Fruit fly (Drosophila melanogaster) whole organism, embryonic: ENCODE data around the gene CG11279.
A peak's percentile ranks its signal among the peaks of the same experiment; 100 is the strongest.

Source experiments
- B-H2 ChIP-seq: fragments of 200-800 bp; sonication (Bioruptor generic); optimal IDR thresholded peaks from 2 replicates; lab custom pipeline; 2018; ENCODE audit warnings: missing biosample characterization, mild to moderate bottlenecking, missing genetic modification characterization
- Blimp-1 ChIP-seq: fragments of 200-800 bp; sonication (Bioruptor generic); optimal IDR thresholded peaks from 3 replicates; lab custom pipeline; 2018; ENCODE audit warnings: missing biosample characterization, missing genetic modification characterization, mild to moderate bottlenecking, moderate library complexity, missing genetic modification reagents
- CG10366 ChIP-seq: fragments of 200-800 bp; sonication (Bioruptor generic); IDR thresholded peaks from 2 replicates; pipeline ENCODE4 v1.3.6; 2022; ENCODE audit warnings: missing biosample characterization, missing genetic modification characterization
- CG10565 ChIP-seq: fragments of 200-800 bp; sonication (Bioruptor generic); optimal IDR thresholded peaks from 3 replicates; lab custom pipeline; 2016; ENCODE audit warnings: missing biosample characterization, mild to moderate bottlenecking, missing genetic modification characterization
- CG10979 ChIP-seq: fragments of 200-800 bp; sonication (Bioruptor generic); optimal IDR thresholded peaks from 2 replicates; lab custom pipeline; 2018; ENCODE audit warnings: missing biosample characterization, mild to moderate bottlenecking, missing genetic modification characterization, moderate library complexity
- CG11085 ChIP-seq: fragments of 200-800 bp; sonication (Bioruptor generic); IDR thresholded peaks from 2 replicates; pipeline ENCODE4 v1.3.6; 2022; ENCODE audit warnings: missing biosample characterization, missing genetic modification characterization
- CG11247 ChIP-seq: fragments of 200-800 bp; sonication (Bioruptor generic); IDR thresholded peaks from 2 replicates; pipeline ENCODE4 v1.3.6; 2022; ENCODE audit warnings: missing biosample characterization, missing genetic modification characterization
- CG12236 ChIP-seq: fragments of 200-800 bp; sonication (Bioruptor generic); optimal IDR thresholded peaks from 2 replicates; lab custom pipeline; 2016; ENCODE audit warnings: missing biosample characterization, missing genetic modification characterization
- CG16779 ChIP-seq: fragments of 200-800 bp; sonication (Bioruptor generic); IDR thresholded peaks from 2 replicates; pipeline ENCODE4 v1.3.6; 2022; ENCODE audit warnings: missing biosample characterization, missing genetic modification characterization
- CG17186 ChIP-seq: fragments of 200-800 bp; sonication (Bioruptor generic); optimal IDR thresholded peaks from 3 replicates; lab custom pipeline; 2017; ENCODE audit warnings: missing biosample characterization, missing genetic modification reagents, missing genetic modification characterization
- CG17568 ChIP-seq: fragments of 200-800 bp; sonication (Bioruptor generic); optimal IDR thresholded peaks from 2 replicates; lab custom pipeline; 2018; ENCODE audit warnings: missing biosample characterization, mild to moderate bottlenecking, missing genetic modification characterization, moderate library complexity
- CG18476 ChIP-seq: fragments of 200-800 bp; sonication (Bioruptor generic); optimal IDR thresholded peaks from 2 replicates; lab custom pipeline; 2016; ENCODE audit warnings: missing biosample characterization, mild to moderate bottlenecking, missing genetic modification characterization
- CG2889 ChIP-seq: fragments of 200-800 bp; sonication (Bioruptor generic); IDR thresholded peaks from 3 replicates; pipeline ENCODE4 v1.3.6; 2022; ENCODE audit warnings: missing biosample characterization, missing genetic modification characterization
- CG3838 ChIP-seq: fragments of 200-800 bp; sonication (Bioruptor generic); optimal IDR thresholded peaks from 3 replicates; lab custom pipeline; 2016; ENCODE audit warnings: missing biosample characterization, missing genetic modification characterization
- CG3995 ChIP-seq: fragments of 200-800 bp; sonication (Bioruptor generic); optimal IDR thresholded peaks from 3 replicates; lab custom pipeline; 2016; ENCODE audit warnings: missing biosample characterization, missing genetic modification characterization
- CG43689 ChIP-seq: fragments of 200-800 bp; sonication (Bioruptor generic); IDR thresholded peaks from 2 replicates; pipeline ENCODE4 v1.3.6; 2022; ENCODE audit warnings: missing biosample characterization, missing genetic modification characterization
- CG6175 ChIP-seq: fragments of 200-800 bp; sonication (Bioruptor generic); IDR thresholded peaks from 3 replicates; pipeline ENCODE4 v1.3.6; 2022; ENCODE audit warnings: missing biosample characterization, missing genetic modification characterization
- CG9215 ChIP-seq: fragments of 200-800 bp; sonication (Bioruptor generic); IDR thresholded peaks from 2 replicates; pipeline ENCODE4 v1.3.6; 2022; ENCODE audit warnings: missing biosample characterization, missing genetic modification characterization
- CHES-1-like ChIP-seq: fragments of 200-800 bp; sonication (Bioruptor generic); optimal IDR thresholded peaks from 2 replicates; lab custom pipeline; 2016; ENCODE audit warnings: missing biosample characterization, missing genetic modification characterization
- CkIIα-i1 ChIP-seq: fragments of 200-800 bp; sonication (Bioruptor generic); IDR thresholded peaks from 2 replicates; pipeline ENCODE4 v1.3.6; 2022; ENCODE audit warnings: missing biosample characterization, missing genetic modification characterization
- H15 ChIP-seq: fragments of 200-800 bp; sonication (Bioruptor generic); IDR thresholded peaks from 3 replicates; pipeline ENCODE4 v1.3.6; 2022; ENCODE audit warnings: missing biosample characterization, missing genetic modification characterization
- HmgZ ChIP-seq: fragments of 200-800 bp; sonication (Bioruptor generic); optimal IDR thresholded peaks from 2 replicates; lab custom pipeline; 2018; ENCODE audit warnings: missing biosample characterization, mild to moderate bottlenecking, missing genetic modification characterization
- Myb ChIP-seq: fragments of 200-800 bp; sonication (Bioruptor generic); optimal IDR thresholded peaks from 2 replicates; lab custom pipeline; 2016; ENCODE audit warnings: missing biosample characterization, missing genetic modification characterization
- Nf-YB ChIP-seq: fragments of 200-800 bp; sonication (Bioruptor generic); optimal IDR thresholded peaks from 3 replicates; lab custom pipeline; 2019; ENCODE audit warnings: missing biosample characterization, mild to moderate bottlenecking, missing genetic modification characterization, moderate library complexity
- Ptx1 ChIP-seq: fragments of 200-800 bp; sonication (Bioruptor generic); IDR thresholded peaks from 2 replicates; pipeline ENCODE4 v1.3.6; 2022; ENCODE audit warnings: missing biosample characterization, missing genetic modification characterization
- Sry-δ ChIP-seq: fragments of 200-800 bp; sonication (Bioruptor generic); optimal IDR thresholded peaks from 2 replicates; lab custom pipeline; 2016; ENCODE audit warnings: missing biosample characterization, missing genetic modification characterization
- Stat92E ChIP-seq, 3 experiments: fragments of >200 bp in 2 of 3; fragments of 200-800 bp in 1 of 3; sonication (Bioruptor generic) in 1 of 3; optimal IDR thresholded peaks; 2 replicates each; lab custom pipeline; 2017 to 2019; ENCODE audit warnings: missing biosample characterization in 3 of 3, missing genetic modification characterization in 3 of 3, mild to moderate bottlenecking in 1 of 3, moderate library complexity in 1 of 3
- Taf1 ChIP-seq: fragments of 200-800 bp; sonication (Bioruptor generic); IDR thresholded peaks from 2 replicates; pipeline ENCODE4 v1.3.6; 2022; ENCODE audit warnings: missing biosample characterization, missing genetic modification characterization
- Xrp1 ChIP-seq: fragments of 200-800 bp; sonication (Bioruptor generic); IDR thresholded peaks from 2 replicates; pipeline ENCODE4 v1.3.6; 2022; ENCODE audit warnings: missing biosample characterization, missing genetic modification characterization
- bbx ChIP-seq: fragments of 200-800 bp; sonication (Bioruptor generic); IDR thresholded peaks from 2 replicates; pipeline ENCODE4 v1.3.6; 2022; ENCODE audit warnings: missing biosample characterization, missing genetic modification characterization; ENCODE audit not compliant: partially characterized antibody
- cato ChIP-seq: fragments of 200-800 bp; sonication (Bioruptor generic); optimal IDR thresholded peaks from 2 replicates; lab custom pipeline; 2016; ENCODE audit warnings: missing biosample characterization, missing genetic modification characterization, borderline replicate concordance
- caup ChIP-seq: fragments of 200-800 bp; sonication (Bioruptor generic); optimal IDR thresholded peaks from 3 replicates; lab custom pipeline; 2017; ENCODE audit warnings: missing biosample characterization, mild to moderate bottlenecking, missing genetic modification characterization, moderate library complexity; ENCODE audit not compliant: severe bottlenecking
- dati ChIP-seq: fragments of 200-800 bp; sonication (Bioruptor generic); IDR thresholded peaks from 2 replicates; pipeline ENCODE4 v1.3.6; 2022; ENCODE audit warnings: missing biosample characterization, missing genetic modification characterization
- dmrt11E ChIP-seq: fragments of 200-800 bp; sonication (Bioruptor generic); optimal IDR thresholded peaks from 3 replicates; lab custom pipeline; 2018; ENCODE audit warnings: missing biosample characterization, mild to moderate bottlenecking, missing genetic modification characterization, moderate library complexity
- grau ChIP-seq: fragments of 200-800 bp; optimal IDR thresholded peaks from 3 replicates; lab custom pipeline; 2019; ENCODE audit warnings: missing biosample characterization, mild to moderate bottlenecking, missing genetic modification characterization, moderate library complexity
- gsb-n ChIP-seq: fragments of 200-800 bp; sonication (Bioruptor generic); optimal IDR thresholded peaks from 3 replicates; lab custom pipeline; 2018; ENCODE audit warnings: missing biosample characterization, mild to moderate bottlenecking, missing genetic modification characterization
- hbn ChIP-seq: fragments of 200-800 bp; sonication (Bioruptor generic); IDR thresholded peaks from 2 replicates; pipeline ENCODE4 v1.3.6; 2022; ENCODE audit warnings: missing biosample characterization, missing genetic modification characterization; ENCODE audit not compliant: partially characterized antibody
- hkb ChIP-seq, 2 experiments: fragments of 200-800 bp in 1 of 2; fragments of >200 bp in 1 of 2; sonication (Bioruptor generic) in 1 of 2; IDR thresholded peaks in 1 of 2; optimal IDR thresholded peaks in 1 of 2; 2 replicates each; pipeline versions ENCODE4 v1.3.6 to Lab custom; 2017 to 2022; ENCODE audit warnings: missing biosample characterization in 1 of 2, missing genetic modification characterization in 1 of 2
- klu ChIP-seq: fragments of 200-800 bp; sonication (Bioruptor generic); IDR thresholded peaks from 2 replicates; pipeline ENCODE4 v1.3.6; 2022; ENCODE audit warnings: missing biosample characterization, missing genetic modification characterization
- mld ChIP-seq: fragments of 200-800 bp; sonication (Bioruptor generic); IDR thresholded peaks from 3 replicates; pipeline ENCODE4 v1.3.6; 2022; ENCODE audit warnings: missing biosample characterization, missing genetic modification characterization; ENCODE audit not compliant: partially characterized antibody
- nerfin-1 ChIP-seq: fragments of 200-800 bp; sonication (Bioruptor generic); optimal IDR thresholded peaks from 3 replicates; lab custom pipeline; 2019; ENCODE audit warnings: missing biosample characterization, mild to moderate bottlenecking, missing genetic modification characterization, moderate library complexity
- pros ChIP-seq: fragments of 200-800 bp; sonication (Bioruptor generic); optimal IDR thresholded peaks from 3 replicates; lab custom pipeline; 2019; ENCODE audit warnings: missing biosample characterization, mild to moderate bottlenecking, missing genetic modification characterization, moderate library complexity
- ranshi ChIP-seq: fragments of 200-800 bp; sonication (Bioruptor generic); IDR thresholded peaks from 2 replicates; pipeline ENCODE4 v1.3.6; 2022; ENCODE audit warnings: missing biosample characterization, missing genetic modification characterization
- repo ChIP-seq: fragments of 200-800 bp; sonication (Bioruptor generic); optimal IDR thresholded peaks from 2 replicates; lab custom pipeline; 2016; ENCODE audit warnings: missing biosample characterization, missing genetic modification characterization
- salm ChIP-seq: fragments of 200-800 bp; sonication (Bioruptor generic); optimal IDR thresholded peaks from 2 replicates; lab custom pipeline; 2018; ENCODE audit warnings: missing biosample characterization, mild to moderate bottlenecking, missing genetic modification characterization
- slou ChIP-seq: fragments of 200-800 bp; sonication (Bioruptor generic); optimal IDR thresholded peaks from 3 replicates; lab custom pipeline; 2016; ENCODE audit warnings: missing biosample characterization, missing genetic modification characterization
- ssp ChIP-seq: fragments of 200-800 bp; sonication (Bioruptor generic); IDR thresholded peaks from 2 replicates; pipeline ENCODE4 v1.3.6; 2022; ENCODE audit warnings: missing biosample characterization, missing genetic modification characterization
- ttk ChIP-seq: fragments of 200-800 bp; sonication (Bioruptor generic); IDR thresholded peaks from 2 replicates; pipeline ENCODE4 v2.1.2; 2022; ENCODE audit warnings: missing biosample characterization, missing genetic modification characterization

CG11279 gene

DNA sequence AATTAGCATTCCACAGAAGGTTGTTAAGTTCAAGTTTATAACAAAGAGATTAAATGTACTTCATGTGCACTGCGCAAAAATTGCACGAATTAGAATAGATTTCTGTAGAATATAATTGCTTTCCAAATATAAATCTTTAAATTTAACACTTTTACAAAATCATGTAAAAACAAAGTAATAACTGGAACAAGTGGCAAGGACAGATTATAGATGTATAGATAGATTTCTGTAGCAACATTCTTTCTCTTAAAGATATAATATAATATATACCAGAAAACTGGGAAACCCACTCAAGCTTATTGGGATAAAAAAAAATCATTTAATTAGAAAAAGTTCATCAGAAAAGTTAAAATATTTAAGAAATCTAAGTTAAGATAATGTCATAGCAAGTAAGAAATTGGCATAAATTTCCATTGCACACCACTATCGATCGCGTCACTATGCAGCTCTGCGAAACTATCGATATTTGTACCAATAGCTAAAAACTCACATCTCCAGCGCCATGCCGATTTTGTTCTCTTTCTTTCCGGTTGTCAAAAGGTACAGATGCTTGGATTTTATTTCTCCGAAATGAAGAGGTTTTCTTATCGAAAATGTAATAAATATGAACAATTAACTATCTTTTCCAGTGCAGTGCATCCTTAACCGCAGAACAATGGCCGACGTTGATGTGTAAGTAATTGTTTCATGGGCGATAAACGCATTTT lies 23.8 kb upstream of the CG11279 start, which contains the start of gene RpS12 (continued):
- peak; percentile 69 for TF ChIP-seq CG16779 (GFP tag; lab: Robert Waterston, UW)
- peak; percentile 54 for TF ChIP-seq Nf-YB (GFP tag; lab: Kevin White, UChicago)
- TF ChIP-seq CG11085 (GFP tag; lab: Robert Waterston, UW) = peak; percentile 71; the same call in 1 of the 2 replicates
- peak; percentile 93 for TF ChIP-seq caup (GFP tag; lab: Kevin White, UChicago)
- peak; percentile 85 for TF ChIP-seq ranshi
- TF ChIP-seq Myb (GFP tag; lab: Kevin White, UChicago) = peak; percentile 45
- TF ChIP-seq mld (GFP tag; lab: Robert Waterston, UW) = peak; percentile 70; the same call in 2 of the 3 replicates
- TF ChIP-seq Stat92E (GFP tag; optimal IDR thresholded peaks at IDR 0.05; lab: Kevin White, UChicago) = peak in 1 of 3 experiments; percentile 59
- peak; percentile 20; the same call in 1 of the 2 replicates for TF ChIP-seq dati (GFP tag; lab: Robert Waterston, UW)
- peak; percentile 82 for TF ChIP-seq CHES-1-like
- peak; percentile 97 for TF ChIP-seq ssp (GFP tag; lab: Robert Waterston, UW)
- peak; percentile 65 for TF ChIP-seq CG3995 (GFP tag; lab: Kevin White, UChicago)
- peak; percentile 82 for TF ChIP-seq CG17186
- peak; percentile 49 for TF ChIP-seq CG3838
- TF ChIP-seq CG6175 (GFP tag; lab: Robert Waterston, UW) = peak; percentile 62; the same call in 2 of the 3 replicates
- peak; percentile 36; the same call in 1 of the 2 replicates for TF ChIP-seq CG43689 (GFP tag; lab: Robert Waterston, UW)
- TF ChIP-seq CG11247 (GFP tag; lab: Robert Waterston, UW) = peak; percentile 85
- TF ChIP-seq CG2889 (GFP tag; lab: Robert Waterston, UW) = 0 out of 3 replicates have a peak, but pooled peaks have one; percentile 39
- TF ChIP-seq H15 = peak; percentile 79; the same call in 2 of the 3 replicates
- peak; percentile 59 for TF ChIP-seq HmgZ (tag; lab: Kevin White, UChicago)
- TF ChIP-seq hkb (optimal IDR thresholded peaks at IDR 0.05; lab: Kevin White, UChicago) = no peak
- peak; percentile 76 for TF ChIP-seq hkb (GFP tag; IDR thresholded peaks at IDR 0.05; lab: Robert Waterston, UW)
- peak; percentile 60 for TF ChIP-seq CG9215 (GFP tag; lab: Robert Waterston, UW)
- TF ChIP-seq CG18476 (GFP tag; lab: Kevin White, UChicago) = no peak
- TF ChIP-seq bbx (GFP tag; lab: Robert Waterston, UW) = peak; percentile 88
- peak; percentile 89 for TF ChIP-seq B-H2 (GFP tag; lab: Kevin White, UChicago)
- peak; percentile 78 for TF ChIP-seq CG10366 (GFP tag; lab: Robert Waterston, UW)
- 0 out of 2 replicates have a peak, but pooled peaks have one; percentile 38 for TF ChIP-seq CkIIα-i1 (GFP tag; lab: Robert Waterston, UW)
- TF ChIP-seq Xrp1 (GFP tag; lab: Robert Waterston, UW) = peak; percentile 23; the same call in 1 of the 2 replicates
- TF ChIP-seq Sry-δ (GFP tag; lab: Kevin White, UChicago) = peak; percentile 97
- TF ChIP-seq repo (GFP tag; lab: Kevin White, UChicago) = peak; percentile 72
- TF ChIP-seq pros (GFP tag; lab: Kevin White, UChicago) = no peak
- peak; percentile 68 for TF ChIP-seq grau (tag; lab: Kevin White, UChicago)
- peak; percentile 43 for TF ChIP-seq Taf1 (GFP tag; lab: Robert Waterston, UW)
- peak; percentile 63 for TF ChIP-seq hbn
- peak; percentile 65 for TF ChIP-seq dmrt11E
- TF ChIP-seq CG17568 (GFP tag; lab: Kevin White, UChicago) = peak; percentile 89
- TF ChIP-seq ttk (GFP tag; lab: Robert Waterston, UW) = peak; percentile 69
- TF ChIP-seq CG12236 (GFP tag; lab: Kevin White, UChicago) = peak; percentile 64
- TF ChIP-seq Blimp-1 (GFP tag; lab: Kevin White, UChicago) = no peak
- peak; percentile 1 for TF ChIP-seq CG10565 (GFP tag; lab: Kevin White, UChicago)
- no peak for TF ChIP-seq klu (GFP tag; lab: Robert Waterston, UW)
- peak; percentile 58 for TF ChIP-seq cato (GFP tag; lab: Kevin White, UChicago)
- TF ChIP-seq Ptx1 (GFP tag; lab: Robert Waterston, UW) = peak; percentile 62
- peak; percentile 69 for TF ChIP-seq nerfin-1 (tag; lab: Kevin White, UChicago)
- TF ChIP-seq slou (GFP tag; lab: Kevin White, UChicago) = peak; percentile 65
- TF ChIP-seq salm (tag; lab: Kevin White, UChicago) = peak; percentile 53
- TF ChIP-seq CG10979 (tag; lab: Kevin White, UChicago) = peak; percentile 50
- peak; percentile 59 for TF ChIP-seq gsb-n (tag; lab: Kevin White, UChicago)
